Fruit fly (Drosophila melanogaster): ENCODE measurements around the gene Bin1.

The Bin1 gene

DNA sequence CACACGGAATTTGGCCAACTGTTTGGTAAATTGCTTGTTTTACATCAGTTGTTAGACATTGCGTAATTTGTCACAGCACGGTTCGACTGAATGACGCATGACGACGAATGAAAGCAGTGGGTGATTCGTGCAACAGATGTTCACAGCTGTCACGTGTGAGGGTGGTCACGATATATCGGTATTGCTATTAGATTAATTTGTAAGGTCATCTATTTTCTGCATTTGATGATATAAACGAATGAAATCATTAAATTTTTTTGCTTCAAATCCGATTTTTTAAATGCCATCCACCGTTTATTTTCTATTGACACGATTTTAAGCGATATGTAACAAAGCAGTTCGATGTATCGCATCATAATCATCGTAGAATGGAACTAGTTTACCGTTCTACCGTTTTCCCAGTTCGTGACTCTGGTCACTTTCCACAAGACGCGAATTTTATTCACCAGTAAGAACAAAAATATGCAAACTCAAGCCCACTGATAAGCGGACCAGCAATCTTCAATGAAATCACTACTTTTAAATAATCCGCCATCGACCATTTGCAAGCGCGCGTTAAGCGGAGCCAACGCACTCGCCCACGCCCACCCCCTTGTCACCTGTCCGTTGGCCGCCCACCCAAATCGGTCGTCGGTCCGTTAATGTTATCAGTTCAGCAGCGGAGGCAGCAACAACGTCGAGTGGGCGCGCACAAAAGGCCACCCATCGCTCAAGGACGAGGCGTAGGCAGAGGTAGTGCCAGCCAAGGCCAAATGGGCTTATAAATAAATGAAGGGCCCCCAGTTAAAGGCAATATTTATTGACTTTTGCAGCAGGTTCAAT, 42.5 kb downstream of the Bin1 start, which contains the start of the genes Mic26-27 and CG5916 (continued):
- TF ChIP-seq Hr3 (GFP tag; optimal IDR thresholded peaks at IDR 0.05) (peak; percentile 88), CG7928 (GFP tag; optimal IDR thresholded peaks at IDR 0.05) (peak; percentile 12), C15 (GFP tag; IDR thresholded peaks at IDR 0.05) (no peak), CG1792 (GFP tag; optimal IDR thresholded peaks at IDR 0.05) (peak; percentile 99), CG4360 (GFP tag; IDR thresholded peaks at IDR 0.05) (no peak), CG43689 (GFP tag; IDR thresholded peaks at IDR 0.05) (no peak), tio (GFP tag; optimal IDR thresholded peaks at IDR 0.05) (peak; percentile 70), maf-S (GFP tag; optimal IDR thresholded peaks at IDR 0.05) (peak; percentile 61), NFAT (GFP tag; IDR thresholded peaks at IDR 0.05) (peak; percentile 82), CG32772 (GFP tag; IDR thresholded peaks at IDR 0.05) (peak; percentile 88), unpg (GFP tag; optimal IDR thresholded peaks at IDR 0.05) (peak; percentile 60), gem (tag; optimal IDR thresholded peaks at IDR 0.05) (peak; percentile 94), CG3065 (GFP tag; optimal IDR thresholded peaks at IDR 0.05) (no peak), cad (GFP tag; optimal IDR thresholded peaks at IDR 0.05) (no peak), chm (GFP tag; IDR thresholded peaks at IDR 0.05) (peak; percentile 69), CG15696 (tag; optimal IDR thresholded peaks at IDR 0.05) (peak; percentile 90), ara (GFP tag; IDR thresholded peaks at IDR 0.05) (peak; percentile 87), jumu (GFP tag; optimal IDR thresholded peaks at IDR 0.05) (peak; percentile 80), Med (GFP tag) (peak; percentile 95), CG5953 (GFP tag; IDR thresholded peaks at IDR 0.05) (peak; percentile 76), Sin3A (optimal IDR thresholded peaks at IDR 0.05) (peak; percentile 99), tna (GFP tag; IDR thresholded peaks at IDR 0.05; ENCODE audit: partially characterized antibody) (peak; percentile 96), Mes4 (GFP tag; optimal IDR thresholded peaks at IDR 0.05) (peak; percentile 81), bowl (GFP tag; IDR thresholded peaks at IDR 0.05) (0 out of 2 replicates have a peak, but pooled peaks have one; percentile 25), scrt (GFP tag; optimal IDR thresholded peaks at IDR 0.05) (peak; percentile 81), tll (GFP tag; optimal IDR thresholded peaks at IDR 0.05) (peak; percentile 7 to 92), Blimp-1 (GFP tag; optimal IDR thresholded peaks at IDR 0.05) (peak; percentile 85), YL-1 (GFP tag; optimal IDR thresholded peaks at IDR 0.05) (peak; percentile 79), CG11696 (GFP tag; IDR thresholded peaks at IDR 0.05) (no peak), CG42726 (GFP tag; IDR thresholded peaks at IDR 0.05; ENCODE audit: partially characterized antibody) (peak; percentile 96), cg (GFP tag; optimal IDR thresholded peaks at IDR 0.05) (no peak), hkb (optimal IDR thresholded peaks at IDR 0.05) (peak; percentile 95), hkb (GFP tag; IDR thresholded peaks at IDR 0.05) (peak; percentile 39; the same call in 1 of the 2 replicates), Dll (GFP tag; IDR thresholded peaks at IDR 0.05; ENCODE audit: partially characterized antibody) (peak; percentile 100), MTF-1 (GFP tag; optimal IDR thresholded peaks at IDR 0.05; ENCODE audit: borderline replicate concordance) (no peak), CG14710 (tag; optimal IDR thresholded peaks at IDR 0.05) (peak; percentile 90), her (GFP tag; optimal IDR thresholded peaks at IDR 0.05) (peak; percentile 75), hbn (GFP tag; IDR thresholded peaks at IDR 0.05; ENCODE audit: partially characterized antibody) (peak; percentile 99), onecut (GFP tag; IDR thresholded peaks at IDR 0.05) (peak; percentile 83), CG8388 (GFP tag; optimal IDR thresholded peaks at IDR 0.05) (peak; percentile 38), CG5245 (GFP tag; optimal IDR thresholded peaks at IDR 0.05) (peak; percentile 45), ken (GFP tag; IDR thresholded peaks at IDR 0.05) (peak; percentile 95), bsh (GFP tag; optimal IDR thresholded peaks at IDR 0.05) (peak in 1 of 2 experiments; percentile 65), fru (optimal IDR thresholded peaks at IDR 0.05) (no peak), nom (GFP tag; optimal IDR thresholded peaks at IDR 0.05) (no peak), ab (GFP tag; optimal IDR thresholded peaks at IDR 0.05) (peak; percentile 82), CG15514 (GFP tag; optimal IDR thresholded peaks at IDR 0.05) (peak; percentile 99), psq (GFP tag; optimal IDR thresholded peaks at IDR 0.05) (peak; percentile 36), Nf-YC (tag; optimal IDR thresholded peaks at IDR 0.05) (peak; percentile 63)
